Worm (Caenorhabditis elegans) whole organism, mixed stage, embryonic: ENCODE data around the gene T02G5.14.

ENCODE experiments used
- blmp-1 ChIP-seq: fragments of 150-350 bp; optimal IDR thresholded peaks from 2 replicates; lab custom pipeline; 2014; ENCODE audit warnings: missing biosample characterization, missing genetic modification characterization
- ceh-39 ChIP-seq: fragments of 150-350 bp; optimal IDR thresholded peaks from 2 replicates; lab custom pipeline; 2014; ENCODE audit warnings: missing biosample characterization, missing genetic modification characterization
- cnd-1 ChIP-seq: fragments of 200-800 bp; sonication (Bioruptor generic); optimal IDR thresholded peaks from 2 replicates; lab custom pipeline; 2018; ENCODE audit warnings: mild to moderate bottlenecking, missing genetic modification characterization, missing compliant biosample characterization
- elt-1 ChIP-seq: sonication (generic microtip); optimal IDR thresholded peaks from 2 replicates; lab custom pipeline; 2017; ENCODE audit warnings: missing genetic modification characterization, mild to moderate bottlenecking, missing compliant biosample characterization, antibody characterized with exemption, moderate library complexity, borderline replicate concordance; ENCODE audit not compliant: insufficient read depth
- flh-1 ChIP-seq: fragments of 200-800 bp; sonication (Bioruptor generic); optimal IDR thresholded peaks from 2 replicates; lab custom pipeline; 2018; ENCODE audit warnings: mild to moderate bottlenecking, missing genetic modification characterization, moderate library complexity, missing compliant biosample characterization
- hlh-1 ChIP-seq: fragments of 150-350 bp; optimal IDR thresholded peaks from 2 replicates; lab custom pipeline; 2014; ENCODE audit warnings: missing biosample characterization, missing genetic modification reagents, missing genetic modification characterization
- lin-13 ChIP-seq: fragments of 150-350 bp; optimal IDR thresholded peaks from 2 replicates; lab custom pipeline; 2014; ENCODE audit warnings: missing biosample characterization, missing genetic modification characterization
- lin-32 ChIP-seq: fragments of 200-800 bp; sonication (Bioruptor generic); optimal IDR thresholded peaks from 2 replicates; lab custom pipeline; 2018; ENCODE audit warnings: mild to moderate bottlenecking, missing genetic modification characterization, missing compliant biosample characterization
- nhr-237 ChIP-seq: fragments of 150-350 bp; optimal IDR thresholded peaks from 2 replicates; lab custom pipeline; 2014; ENCODE audit warnings: missing biosample characterization, missing genetic modification characterization
- nhr-76 ChIP-seq: sonication (generic microtip); optimal IDR thresholded peaks from 2 replicates; lab custom pipeline; 2017; ENCODE audit warnings: missing biosample characterization, missing genetic modification characterization
- unc-120 ChIP-seq: sonication (generic microtip); optimal IDR thresholded peaks from 2 replicates; lab custom pipeline; 2017; ENCODE audit warnings: missing genetic modification characterization, missing compliant biosample characterization; ENCODE audit not compliant: poor library complexity, severe bottlenecking

DNA sequence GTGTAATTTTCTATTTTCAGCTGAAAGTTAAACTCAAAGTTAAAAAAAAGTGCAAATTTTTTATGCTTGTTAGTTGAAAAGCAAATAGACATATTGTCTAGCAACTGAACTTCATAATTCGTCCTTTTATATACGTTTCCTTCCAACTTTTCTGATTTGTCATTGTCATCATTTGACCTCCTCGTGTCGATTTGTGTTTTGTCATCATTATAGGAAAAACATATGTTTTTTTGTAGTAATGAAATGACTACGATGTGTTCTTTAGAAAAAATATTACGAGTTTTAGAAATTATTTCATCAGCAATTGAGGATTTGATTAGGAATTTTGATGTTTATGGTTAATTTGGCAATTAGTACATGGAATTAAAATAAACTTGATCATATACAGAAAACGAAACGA, 23.3 kb upstream of the T02G5.14 start:
- TF ChIP-seq lin-13 (tag; lab: Kevin White, UChicago) (no peak), cnd-1 (tag; lab: Kevin White, UChicago) (no peak), ceh-39 (no peak), blmp-1 (tag; lab: Kevin White, UChicago) (no peak), elt-1 (tag; lab: Kevin White, UChicago) (no peak), flh-1 (GFP tag; lab: Kevin White, UChicago) (no peak), nhr-237 (no peak), unc-120 (tag; lab: Kevin White, UChicago) (no peak), nhr-76 (no peak), hlh-1 (no peak), lin-32 (GFP tag; lab: Kevin White, UChicago) (no peak)
